Fruit fly (Drosophila melanogaster) whole organism, embryonic: ENCODE measurements around the gene Prm.

Experiments
- Ada2b ChIP-seq: fragments of 200-800 bp; sonication (Bioruptor generic); IDR thresholded peaks from 2 replicates; pipeline ENCODE4 v1.3.6; 2022; ENCODE audit warnings: missing biosample characterization, missing genetic modification characterization
- Atf3 ChIP-seq: fragments of 200-800 bp; sonication (Bioruptor generic); optimal IDR thresholded peaks from 3 replicates; lab custom pipeline; 2016; ENCODE audit warnings: missing biosample characterization, missing genetic modification characterization
- Atf6 ChIP-seq: fragments of 200-800 bp; sonication (Bioruptor generic); IDR thresholded peaks from 2 replicates; pipeline ENCODE4 v1.3.6; 2022; ENCODE audit warnings: missing biosample characterization, missing genetic modification characterization
- Awh ChIP-seq: fragments of 200-800 bp; sonication (Bioruptor generic); IDR thresholded peaks from 2 replicates; pipeline ENCODE4, ENCODE4 v1.3.6; 2022; ENCODE audit warnings: missing biosample characterization, missing genetic modification characterization
- B-H2 ChIP-seq: fragments of 200-800 bp; sonication (Bioruptor generic); optimal IDR thresholded peaks from 2 replicates; lab custom pipeline; 2018; ENCODE audit warnings: missing biosample characterization, mild to moderate bottlenecking, missing genetic modification characterization
- Bdp1 ChIP-seq: fragments of 200-800 bp; sonication (Bioruptor generic); optimal IDR thresholded peaks from 3 replicates; lab custom pipeline; 2016; ENCODE audit warnings: missing biosample characterization, missing genetic modification characterization
- CG17802 ChIP-seq: fragments of 200-800 bp; sonication (Bioruptor generic); optimal IDR thresholded peaks from 2 replicates; lab custom pipeline; 2018; ENCODE audit warnings: missing biosample characterization, mild to moderate bottlenecking, missing genetic modification characterization, moderate library complexity
- CG33213 ChIP-seq: fragments of 200-800 bp; sonication (Bioruptor generic); optimal IDR thresholded peaks from 3 replicates; lab custom pipeline; 2016; ENCODE audit warnings: missing biosample characterization, missing genetic modification characterization
- CG34376 ChIP-seq: fragments of 200-800 bp; sonication (Bioruptor generic); optimal IDR thresholded peaks from 2 replicates; lab custom pipeline; 2018; ENCODE audit warnings: missing biosample characterization, mild to moderate bottlenecking, missing genetic modification characterization
- CG5245 ChIP-seq: fragments of 200-800 bp; sonication (Bioruptor generic); optimal IDR thresholded peaks from 3 replicates; lab custom pipeline; 2016; ENCODE audit warnings: missing biosample characterization, missing genetic modification characterization
- CG6765 ChIP-seq: fragments of 200-800 bp; sonication (Bioruptor generic); optimal IDR thresholded peaks from 3 replicates; lab custom pipeline; 2017; ENCODE audit warnings: missing biosample characterization, mild to moderate bottlenecking, missing genetic modification characterization
- CG7556 ChIP-seq: fragments of 200-800 bp; sonication (Bioruptor generic); optimal IDR thresholded peaks from 2 replicates; lab custom pipeline; 2017; ENCODE audit warnings: missing biosample characterization, mild to moderate bottlenecking, missing genetic modification characterization
- CG7786 ChIP-seq: fragments of 200-800 bp; sonication (Bioruptor generic); optimal IDR thresholded peaks from 2 replicates; lab custom pipeline; 2016; ENCODE audit warnings: missing biosample characterization, missing genetic modification characterization
- CG8359 ChIP-seq: fragments of 200-800 bp; sonication (Bioruptor generic); optimal IDR thresholded peaks from 2 replicates; lab custom pipeline; 2017; ENCODE audit warnings: missing biosample characterization, mild to moderate bottlenecking, missing genetic modification characterization, borderline replicate concordance
- CG8924 ChIP-seq: fragments of 200-800 bp; optimal IDR thresholded peaks from 3 replicates; lab custom pipeline; 2019; ENCODE audit warnings: missing biosample characterization, mild to moderate bottlenecking, missing genetic modification characterization, moderate library complexity
- CG9609 ChIP-seq: fragments of 200-800 bp; sonication (Bioruptor generic); optimal IDR thresholded peaks from 3 replicates; lab custom pipeline; 2016; ENCODE audit warnings: missing biosample characterization, missing genetic modification characterization
- CG9817 ChIP-seq: fragments of 200-800 bp; sonication (Bioruptor generic); optimal IDR thresholded peaks from 2 replicates; lab custom pipeline; 2018; ENCODE audit warnings: missing biosample characterization, mild to moderate bottlenecking, missing genetic modification characterization, moderate library complexity
- CG9876 ChIP-seq: fragments of 200-800 bp; sonication (Bioruptor generic); optimal IDR thresholded peaks from 2 replicates; lab custom pipeline; 2016; ENCODE audit warnings: missing biosample characterization, missing genetic modification characterization
- Dek ChIP-seq: fragments of 200-800 bp; sonication (Bioruptor generic); optimal IDR thresholded peaks from 3 replicates; lab custom pipeline; 2019; ENCODE audit warnings: missing biosample characterization, mild to moderate bottlenecking, missing genetic modification characterization, moderate library complexity
- E2f1 ChIP-seq: fragments of 200-800 bp; sonication (Bioruptor generic); IDR thresholded peaks from 2 replicates; pipeline ENCODE4 v1.3.6; 2022; ENCODE audit warnings: missing biosample characterization, missing genetic modification characterization
- Mes4 ChIP-seq: fragments of 200-800 bp; sonication (Bioruptor generic); optimal IDR thresholded peaks from 2 replicates; lab custom pipeline; 2016; ENCODE audit warnings: missing biosample characterization, missing genetic modification characterization
- NFAT ChIP-seq: fragments of 200-800 bp; sonication (Bioruptor generic); IDR thresholded peaks from 2 replicates; pipeline ENCODE4 v1.3.6; 2022; ENCODE audit warnings: missing biosample characterization, missing genetic modification characterization
- NK7.1 ChIP-seq: fragments of 200-800 bp; sonication (Bioruptor generic); optimal IDR thresholded peaks from 3 replicates; lab custom pipeline; 2016; ENCODE audit warnings: missing biosample characterization, missing genetic modification characterization
- Optix ChIP-seq: fragments of 200-800 bp; sonication (Bioruptor generic); IDR thresholded peaks from 3 replicates; pipeline ENCODE4 v1.3.6; 2022; ENCODE audit warnings: missing biosample characterization, missing genetic modification characterization
- PHDP ChIP-seq: fragments of 200-800 bp; sonication (Bioruptor generic); optimal IDR thresholded peaks from 3 replicates; lab custom pipeline; 2018; ENCODE audit warnings: missing biosample characterization, mild to moderate bottlenecking, missing genetic modification characterization, moderate library complexity
- Rx ChIP-seq: fragments of 200-800 bp; sonication (Bioruptor generic); IDR thresholded peaks from 2 replicates; pipeline ENCODE4 v1.3.6; 2022; ENCODE audit warnings: missing biosample characterization, missing genetic modification characterization
- Sox100B ChIP-seq: fragments of 200-800 bp; sonication (Bioruptor generic); optimal IDR thresholded peaks from 3 replicates; lab custom pipeline; 2018; ENCODE audit warnings: missing biosample characterization, mild to moderate bottlenecking, missing genetic modification characterization
- abd-A ChIP-seq: fragments of 200-800 bp; sonication (Bioruptor generic); optimal IDR thresholded peaks from 3 replicates; lab custom pipeline; 2019; ENCODE audit warnings: missing biosample characterization, mild to moderate bottlenecking, missing genetic modification characterization, moderate library complexity
- ap ChIP-seq: fragments of 200-800 bp; sonication (Bioruptor generic); IDR thresholded peaks from 2 replicates; pipeline ENCODE4 v1.3.6; 2022; ENCODE audit warnings: missing biosample characterization, missing genetic modification characterization
- bab2 ChIP-seq: fragments of 200-800 bp; sonication (Bioruptor generic); optimal IDR thresholded peaks from 2 replicates; lab custom pipeline; 2016; ENCODE audit warnings: missing biosample characterization, missing genetic modification characterization
- br ChIP-seq: fragments of >200 bp; optimal IDR thresholded peaks from 2 replicates; lab custom pipeline; 2017
- caup ChIP-seq: fragments of 200-800 bp; sonication (Bioruptor generic); optimal IDR thresholded peaks from 3 replicates; lab custom pipeline; 2017; ENCODE audit warnings: missing biosample characterization, mild to moderate bottlenecking, missing genetic modification characterization, moderate library complexity; ENCODE audit not compliant: severe bottlenecking
- chif ChIP-seq, 2 experiments: fragments of 200-800 bp; sonication (Bioruptor generic); optimal IDR thresholded peaks; 3 replicates each; lab custom pipeline; 2016; ENCODE audit warnings: missing biosample characterization in 2 of 2, missing genetic modification characterization in 2 of 2
- crp ChIP-seq, 2 experiments: fragments of 200-800 bp; sonication (Bioruptor generic); optimal IDR thresholded peaks; 2 replicates in 1 of 2; 3 replicates in 1 of 2; lab custom pipeline; 2017; ENCODE audit warnings: missing biosample characterization in 2 of 2, missing genetic modification characterization in 2 of 2, mild to moderate bottlenecking in 1 of 2, moderate library complexity in 1 of 2
- eve ChIP-seq, 2 experiments: fragments of >200 bp; optimal IDR thresholded peaks; 2 replicates each; lab custom pipeline; 2017; ENCODE audit warnings: missing biosample characterization in 2 of 2, missing genetic modification characterization in 2 of 2
- gt ChIP-seq: fragments of 200-800 bp; sonication (Bioruptor generic); IDR thresholded peaks from 2 replicates; pipeline ENCODE4 v1.3.6; 2022; ENCODE audit warnings: missing biosample characterization, missing genetic modification characterization
- hbn ChIP-seq: fragments of 200-800 bp; sonication (Bioruptor generic); IDR thresholded peaks from 2 replicates; pipeline ENCODE4 v1.3.6; 2022; ENCODE audit warnings: missing biosample characterization, missing genetic modification characterization; ENCODE audit not compliant: partially characterized antibody
- knrl ChIP-seq: fragments of 200-800 bp; sonication (Bioruptor generic); IDR thresholded peaks from 3 replicates; pipeline ENCODE4 v1.3.6; 2022; ENCODE audit warnings: missing biosample characterization, missing genetic modification characterization; ENCODE audit not compliant: partially characterized antibody
- lab ChIP-seq: fragments of 200-800 bp; sonication (Bioruptor generic); optimal IDR thresholded peaks from 3 replicates; lab custom pipeline; 2017; ENCODE audit warnings: missing biosample characterization, missing genetic modification characterization, mild to moderate bottlenecking, moderate library complexity, missing genetic modification reagents
- lbe ChIP-seq: fragments of 200-800 bp; sonication (Bioruptor generic); optimal IDR thresholded peaks from 2 replicates; lab custom pipeline; 2016; ENCODE audit warnings: missing biosample characterization, mild to moderate bottlenecking, missing genetic modification characterization
- p53 ChIP-seq: fragments of 200-800 bp; sonication (Bioruptor generic); optimal IDR thresholded peaks from 2 replicates; lab custom pipeline; 2016; ENCODE audit warnings: missing biosample characterization, missing genetic modification characterization
- run ChIP-seq: fragments of 200-800 bp; sonication (Bioruptor generic); optimal IDR thresholded peaks from 3 replicates; lab custom pipeline; 2018; ENCODE audit warnings: missing biosample characterization, mild to moderate bottlenecking, missing genetic modification characterization
- sc ChIP-seq, 3 experiments: fragments of >200 bp in 2 of 3; fragments of 200-800 bp in 1 of 3; sonication (Bioruptor generic) in 1 of 3; optimal IDR thresholded peaks; 2 replicates in 2 of 3; 3 replicates in 1 of 3; lab custom pipeline; 2017; ENCODE audit warnings: mild to moderate bottlenecking in 1 of 3, missing biosample characterization in 1 of 3, missing genetic modification characterization in 1 of 3, missing genetic modification reagents in 1 of 3
- shn ChIP-seq: fragments of 200-800 bp; sonication (Bioruptor generic); optimal IDR thresholded peaks from 3 replicates; lab custom pipeline; 2016; ENCODE audit warnings: missing biosample characterization, missing genetic modification characterization
- sim ChIP-seq: fragments of 200-800 bp; sonication (Bioruptor generic); IDR thresholded peaks from 2 replicates; pipeline ENCODE4 v1.3.6; 2022; ENCODE audit warnings: missing biosample characterization, missing genetic modification characterization
- sqz ChIP-seq: fragments of 200-800 bp; sonication (Bioruptor generic); optimal IDR thresholded peaks from 3 replicates; lab custom pipeline; 2018; ENCODE audit warnings: missing biosample characterization, mild to moderate bottlenecking, missing genetic modification characterization
- ssp ChIP-seq: fragments of 200-800 bp; sonication (Bioruptor generic); IDR thresholded peaks from 2 replicates; pipeline ENCODE4 v1.3.6; 2022; ENCODE audit warnings: missing biosample characterization, missing genetic modification characterization
- tll ChIP-seq, 2 experiments: fragments of 200-800 bp in 1 of 2; fragments of >200 bp in 1 of 2; sonication (Bioruptor generic) in 1 of 2; optimal IDR thresholded peaks; 2 replicates each; lab custom pipeline; 2017 to 2019; ENCODE audit warnings: missing biosample characterization in 2 of 2, missing genetic modification characterization in 2 of 2, mild to moderate bottlenecking in 1 of 2, moderate library complexity in 1 of 2
- tx ChIP-seq: fragments of 200-800 bp; sonication (Bioruptor generic); optimal IDR thresholded peaks from 2 replicates; lab custom pipeline; 2016; ENCODE audit warnings: missing biosample characterization, missing genetic modification characterization

The Prm gene

DNA sequence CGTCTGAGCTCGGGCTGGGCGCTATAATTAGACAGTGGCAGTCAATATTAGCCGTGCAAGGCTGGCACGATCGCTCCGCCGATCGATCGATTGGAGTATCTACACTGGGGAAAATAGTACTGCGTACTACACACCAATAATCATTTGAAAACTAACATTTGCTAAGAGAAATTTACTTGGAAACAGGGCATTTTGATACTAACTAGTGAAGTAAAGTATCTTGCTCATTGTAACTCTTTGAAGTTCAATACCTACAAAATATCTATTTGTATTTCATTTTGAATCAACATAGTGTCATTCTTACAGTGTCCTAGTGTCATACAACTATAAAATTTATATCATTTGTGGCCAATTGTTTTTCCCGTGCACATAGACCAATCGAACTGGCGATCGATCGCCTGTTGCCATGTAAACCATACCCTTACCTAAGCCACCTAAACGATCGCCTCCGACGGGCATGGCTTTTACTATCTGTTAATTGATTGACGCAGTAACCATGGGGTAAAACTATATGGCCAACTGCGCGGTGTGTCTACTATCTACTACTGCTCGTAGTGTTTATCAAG is 44.4 kb downstream of the Prm start (continued):
- TF ChIP-seq hbn (GFP tag; lab: Robert Waterston, UW): no peak
- no peak for TF ChIP-seq B-H2 (GFP tag; lab: Kevin White, UChicago)
- TF ChIP-seq ap (GFP tag; lab: Robert Waterston, UW): peak; percentile 43
- peak; percentile 50 for TF ChIP-seq CG5245 (GFP tag; lab: Kevin White, UChicago)
- peak; percentile 1 for TF ChIP-seq sqz (GFP tag; lab: Kevin White, UChicago)
- no peak for TF ChIP-seq sc (optimal IDR thresholded peaks at IDR 0.05; lab: Kevin White, UChicago)
- TF ChIP-seq sc (GFP tag; optimal IDR thresholded peaks at IDR 0.05; lab: Kevin White, UChicago): no peak
- TF ChIP-seq Sox100B (GFP tag; lab: Kevin White, UChicago): peak; percentile 71
- no peak for TF ChIP-seq CG34376 (GFP tag; lab: Kevin White, UChicago)
- peak; percentile 61 for TF ChIP-seq Dek (tag; lab: Kevin White, UChicago)
- peak; percentile 85 for TF ChIP-seq shn (GFP tag; lab: Kevin White, UChicago)
- TF ChIP-seq Rx (GFP tag; lab: Robert Waterston, UW): peak; percentile 52
- peak; percentile 75 for TF ChIP-seq caup
- peak; percentile 44 for TF ChIP-seq CG6765 (GFP tag; lab: Kevin White, UChicago)
- TF ChIP-seq tx (GFP tag; lab: Kevin White, UChicago): peak; percentile 76
- peak; percentile 74 for TF ChIP-seq Atf3 (GFP tag; lab: Kevin White, UChicago)
- peak; percentile 59 for TF ChIP-seq CG9876 (GFP tag; lab: Kevin White, UChicago)
- no peak for TF ChIP-seq abd-A (tag; lab: Kevin White, UChicago)
- peak; percentile 23 for TF ChIP-seq CG17802 (tag; lab: Kevin White, UChicago)
- 0 out of 2 replicates have a peak, but pooled peaks have one; percentile 4 for TF ChIP-seq sim
- peak; percentile 83 for TF ChIP-seq Atf6
- TF ChIP-seq NFAT (GFP tag; lab: Robert Waterston, UW): no peak
- peak; percentile 82 for TF ChIP-seq PHDP (tag; lab: Kevin White, UChicago)
- peak; percentile 49; the same call in 1 of the 3 replicates for TF ChIP-seq Optix (GFP tag; lab: Robert Waterston, UW)
- TF ChIP-seq eve (GFP tag; optimal IDR thresholded peaks at IDR 0.05; lab: Kevin White, UChicago): peak in 1 of 2 experiments; percentile 90
- TF ChIP-seq lbe (GFP tag; lab: Kevin White, UChicago): no peak
- no peak for TF ChIP-seq knrl
- TF ChIP-seq CG9609 (GFP tag; lab: Kevin White, UChicago): peak; percentile 82
- no peak for TF ChIP-seq gt (GFP tag; lab: Robert Waterston, UW)
- peak; percentile 86 for TF ChIP-seq CG7786 (GFP tag; lab: Kevin White, UChicago)
- TF ChIP-seq E2f1 (GFP tag; lab: Robert Waterston, UW): peak; percentile 74
- TF ChIP-seq chif (GFP tag; optimal IDR thresholded peaks at IDR 0.05; lab: Kevin White, UChicago): peak; percentile 70 to 71
- peak; percentile 49 for TF ChIP-seq NK7.1 (GFP tag; lab: Kevin White, UChicago)
- peak; percentile 82 for TF ChIP-seq bab2 (GFP tag; lab: Kevin White, UChicago)
- peak; percentile 61 for TF ChIP-seq p53 (GFP tag; lab: Kevin White, UChicago)
- TF ChIP-seq Mes4 (GFP tag; lab: Kevin White, UChicago): peak; percentile 59
- peak; percentile 74 for TF ChIP-seq CG9817 (tag; lab: Kevin White, UChicago)
- TF ChIP-seq run (tag; lab: Kevin White, UChicago): peak; percentile 71
- TF ChIP-seq lab: peak; percentile 84
- TF ChIP-seq CG8924 (tag; lab: Kevin White, UChicago): peak; percentile 87
- peak in 1 of 2 experiments; percentile 3 for TF ChIP-seq crp (GFP tag; optimal IDR thresholded peaks at IDR 0.05; lab: Kevin White, UChicago)
- TF ChIP-seq Bdp1 (GFP tag; lab: Kevin White, UChicago): peak; percentile 65
- peak; percentile 88 for TF ChIP-seq CG7556
- TF ChIP-seq Ada2b (GFP tag; lab: Robert Waterston, UW): peak; percentile 77
- no peak for TF ChIP-seq tll (GFP tag; optimal IDR thresholded peaks at IDR 0.05; lab: Kevin White, UChicago)
- peak; percentile 56 for TF ChIP-seq CG33213
- peak; percentile 61 for TF ChIP-seq ssp (GFP tag; lab: Robert Waterston, UW)
- no peak; the same call in 1 of the 2 replicates for TF ChIP-seq Awh (GFP tag; lab: Robert Waterston, UW)
- peak; percentile 46 for TF ChIP-seq CG8359
- no peak for TF ChIP-seq br
